Fruit fly (Drosophila melanogaster) whole organism, embryonic: ENCODE data around the gene RpL7.

Source experiments
- CG11247 ChIP-seq: fragments of 200-800 bp; sonication (Bioruptor generic); IDR thresholded peaks from 2 replicates; pipeline ENCODE4 v1.3.6; 2022; ENCODE audit warnings: missing biosample characterization, missing genetic modification characterization
- CG11504 ChIP-seq: fragments of 200-800 bp; sonication (Bioruptor generic); optimal IDR thresholded peaks from 3 replicates; lab custom pipeline; 2019; ENCODE audit warnings: missing biosample characterization, mild to moderate bottlenecking, missing genetic modification characterization, moderate library complexity
- CG12104 ChIP-seq: fragments of 200-800 bp; sonication (Bioruptor generic); optimal IDR thresholded peaks from 3 replicates; lab custom pipeline; 2016; ENCODE audit warnings: missing biosample characterization, missing genetic modification characterization
- CG12299 ChIP-seq: fragments of 200-800 bp; sonication (Bioruptor generic); optimal IDR thresholded peaks from 2 replicates; lab custom pipeline; 2018; ENCODE audit warnings: missing biosample characterization, mild to moderate bottlenecking, missing genetic modification characterization
- CG1233 ChIP-seq: fragments of 200-800 bp; sonication (Bioruptor generic); optimal IDR thresholded peaks from 4 replicates; lab custom pipeline; 2018; ENCODE audit warnings: missing biosample characterization, mild to moderate bottlenecking, missing genetic modification characterization
- CG12769 ChIP-seq: fragments of 200-800 bp; sonication (Bioruptor generic); optimal IDR thresholded peaks from 2 replicates; lab custom pipeline; 2019; ENCODE audit warnings: missing biosample characterization, mild to moderate bottlenecking, missing genetic modification characterization, moderate library complexity
- CG13894 ChIP-seq: fragments of 200-800 bp; sonication (Bioruptor generic); optimal IDR thresholded peaks from 3 replicates; lab custom pipeline; 2018; ENCODE audit warnings: missing biosample characterization, mild to moderate bottlenecking, missing genetic modification characterization, moderate library complexity
- CG17328 ChIP-seq: fragments of 200-800 bp; sonication (Bioruptor generic); IDR thresholded peaks from 2 replicates; pipeline ENCODE4 v1.3.6; 2022; ENCODE audit warnings: missing biosample characterization, missing genetic modification characterization
- CG17829 ChIP-seq: fragments of 200-800 bp; optimal IDR thresholded peaks from 2 replicates; lab custom pipeline; 2019; ENCODE audit warnings: missing biosample characterization, mild to moderate bottlenecking, missing genetic modification characterization, moderate library complexity
- CG2202 ChIP-seq: fragments of 200-800 bp; sonication (Bioruptor generic); optimal IDR thresholded peaks from 2 replicates; lab custom pipeline; 2018; ENCODE audit warnings: missing biosample characterization, mild to moderate bottlenecking, missing genetic modification characterization
- CG3995 ChIP-seq: fragments of 200-800 bp; sonication (Bioruptor generic); optimal IDR thresholded peaks from 3 replicates; lab custom pipeline; 2016; ENCODE audit warnings: missing biosample characterization, missing genetic modification characterization
- CG42726 ChIP-seq: fragments of 200-800 bp; sonication (Bioruptor generic); IDR thresholded peaks from 2 replicates; pipeline ENCODE4 v1.3.6; 2022; ENCODE audit warnings: missing biosample characterization, missing genetic modification characterization; ENCODE audit not compliant: partially characterized antibody
- CG4282 ChIP-seq: fragments of 200-800 bp; sonication (Bioruptor generic); optimal IDR thresholded peaks from 2 replicates; lab custom pipeline; 2016; ENCODE audit warnings: missing biosample characterization, missing genetic modification characterization
- CG6765 ChIP-seq: fragments of 200-800 bp; sonication (Bioruptor generic); optimal IDR thresholded peaks from 3 replicates; lab custom pipeline; 2017; ENCODE audit warnings: missing biosample characterization, mild to moderate bottlenecking, missing genetic modification characterization
- CG7271 ChIP-seq: fragments of 200-800 bp; sonication (Bioruptor generic); optimal IDR thresholded peaks from 2 replicates; lab custom pipeline; 2018; ENCODE audit warnings: missing biosample characterization, mild to moderate bottlenecking, missing genetic modification characterization, moderate library complexity
- CG7963 ChIP-seq: fragments of 200-800 bp; sonication (Bioruptor generic); IDR thresholded peaks from 3 replicates; pipeline ENCODE4 v1.3.6; 2022; ENCODE audit warnings: missing biosample characterization, missing genetic modification characterization; ENCODE audit not compliant: partially characterized antibody
- CG7987 ChIP-seq: fragments of 200-800 bp; sonication (Bioruptor generic); optimal IDR thresholded peaks from 2 replicates; lab custom pipeline; 2018; ENCODE audit warnings: missing biosample characterization, mild to moderate bottlenecking, missing genetic modification characterization, moderate library complexity
- CG8290 ChIP-seq, 3 experiments: fragments of 200-800 bp; sonication (Bioruptor generic); optimal IDR thresholded peaks; 2 replicates each; lab custom pipeline; 2016 to 2019; ENCODE audit warnings: missing biosample characterization in 3 of 3, missing genetic modification characterization in 3 of 3, mild to moderate bottlenecking in 2 of 3, moderate library complexity in 1 of 3
- Dp ChIP-seq: fragments of 200-800 bp; sonication (Bioruptor generic); optimal IDR thresholded peaks from 2 replicates; lab custom pipeline; 2018; ENCODE audit warnings: missing biosample characterization, mild to moderate bottlenecking, missing genetic modification characterization, moderate library complexity
- Dref ChIP-seq: fragments of 200-800 bp; sonication (Bioruptor generic); IDR thresholded peaks from 2 replicates; pipeline ENCODE4 v1.3.6; 2022; ENCODE audit warnings: missing biosample characterization, missing genetic modification characterization
- Drgx ChIP-seq: fragments of 200-800 bp; sonication (Bioruptor generic); IDR thresholded peaks from 2 replicates; pipeline ENCODE4 v1.3.6; 2022; ENCODE audit warnings: missing biosample characterization, missing genetic modification characterization
- HLHmδ ChIP-seq: fragments of 200-800 bp; sonication (Bioruptor generic); optimal IDR thresholded peaks from 2 replicates; lab custom pipeline; 2018; ENCODE audit warnings: missing biosample characterization, mild to moderate bottlenecking, missing genetic modification characterization, moderate library complexity
- HmgD ChIP-seq: fragments of 200-800 bp; sonication (Bioruptor generic); optimal IDR thresholded peaks from 3 replicates; lab custom pipeline; 2016; ENCODE audit warnings: missing biosample characterization, missing genetic modification characterization
- Hr78 ChIP-seq, 2 experiments: fragments of 200-800 bp in 1 of 2; fragments of >200 bp in 1 of 2; sonication (Bioruptor generic) in 1 of 2; optimal IDR thresholded peaks; 2 replicates each; lab custom pipeline; 2017 to 2019; ENCODE audit warnings: missing biosample characterization in 2 of 2, missing genetic modification characterization in 2 of 2, mild to moderate bottlenecking in 1 of 2, moderate library complexity in 1 of 2
- Mes4 ChIP-seq: fragments of 200-800 bp; sonication (Bioruptor generic); optimal IDR thresholded peaks from 2 replicates; lab custom pipeline; 2016; ENCODE audit warnings: missing biosample characterization, missing genetic modification characterization
- NFAT ChIP-seq: fragments of 200-800 bp; sonication (Bioruptor generic); IDR thresholded peaks from 2 replicates; pipeline ENCODE4 v1.3.6; 2022; ENCODE audit warnings: missing biosample characterization, missing genetic modification characterization
- NK7.1 ChIP-seq: fragments of 200-800 bp; sonication (Bioruptor generic); optimal IDR thresholded peaks from 3 replicates; lab custom pipeline; 2016; ENCODE audit warnings: missing biosample characterization, missing genetic modification characterization
- Rx ChIP-seq: fragments of 200-800 bp; sonication (Bioruptor generic); IDR thresholded peaks from 2 replicates; pipeline ENCODE4 v1.3.6; 2022; ENCODE audit warnings: missing biosample characterization, missing genetic modification characterization
- Side ChIP-seq: fragments of 200-800 bp; sonication (Bioruptor generic); optimal IDR thresholded peaks from 2 replicates; lab custom pipeline; 2016; ENCODE audit warnings: missing biosample characterization, missing genetic modification characterization
- Six4 ChIP-seq: fragments of 200-800 bp; sonication (Bioruptor generic); optimal IDR thresholded peaks from 2 replicates; lab custom pipeline; 2016; ENCODE audit warnings: missing biosample characterization, missing genetic modification characterization
- Taf1 ChIP-seq: fragments of 200-800 bp; sonication (Bioruptor generic); IDR thresholded peaks from 2 replicates; pipeline ENCODE4 v1.3.6; 2022; ENCODE audit warnings: missing biosample characterization, missing genetic modification characterization
- ap ChIP-seq: fragments of 200-800 bp; sonication (Bioruptor generic); IDR thresholded peaks from 2 replicates; pipeline ENCODE4 v1.3.6; 2022; ENCODE audit warnings: missing biosample characterization, missing genetic modification characterization
- bbx ChIP-seq: fragments of 200-800 bp; sonication (Bioruptor generic); IDR thresholded peaks from 2 replicates; pipeline ENCODE4 v1.3.6; 2022; ENCODE audit warnings: missing biosample characterization, missing genetic modification characterization; ENCODE audit not compliant: partially characterized antibody
- cas ChIP-seq: fragments of 200-800 bp; sonication (Bioruptor generic); IDR thresholded peaks from 2 replicates; pipeline ENCODE4 v1.3.6; 2022; ENCODE audit warnings: missing biosample characterization, missing genetic modification characterization
- chn ChIP-seq: fragments of 200-800 bp; sonication (Bioruptor generic); optimal IDR thresholded peaks from 2 replicates; lab custom pipeline; 2016; ENCODE audit warnings: missing biosample characterization, missing genetic modification characterization
- dati ChIP-seq: fragments of 200-800 bp; sonication (Bioruptor generic); IDR thresholded peaks from 2 replicates; pipeline ENCODE4 v1.3.6; 2022; ENCODE audit warnings: missing biosample characterization, missing genetic modification characterization
- dpn ChIP-seq, 2 experiments: fragments of 200-800 bp; sonication (Bioruptor generic); optimal IDR thresholded peaks; 3 replicates each; lab custom pipeline; 2016; ENCODE audit warnings: missing biosample characterization in 2 of 2, missing genetic modification characterization in 2 of 2
- grau ChIP-seq: fragments of 200-800 bp; optimal IDR thresholded peaks from 3 replicates; lab custom pipeline; 2019; ENCODE audit warnings: missing biosample characterization, mild to moderate bottlenecking, missing genetic modification characterization, moderate library complexity
- hth ChIP-seq: fragments of >200 bp; optimal IDR thresholded peaks from 2 replicates; lab custom pipeline; 2017; ENCODE audit warnings: inconsistent platforms
- kah ChIP-seq: fragments of 200-800 bp; sonication (Bioruptor generic); optimal IDR thresholded peaks from 2 replicates; lab custom pipeline; 2018; ENCODE audit warnings: missing biosample characterization, mild to moderate bottlenecking, missing genetic modification characterization
- ken ChIP-seq: fragments of 200-800 bp; sonication (Bioruptor generic); IDR thresholded peaks from 3 replicates; pipeline ENCODE4 v1.3.6; 2022; ENCODE audit warnings: missing biosample characterization, missing genetic modification characterization
- lov ChIP-seq, 2 experiments: fragments of 200-800 bp in 1 of 2; fragments of >200 bp in 1 of 2; sonication (Bioruptor generic) in 1 of 2; IDR thresholded peaks in 1 of 2; optimal IDR thresholded peaks in 1 of 2; 2 replicates in 1 of 2; 3 replicates in 1 of 2; pipeline versions ENCODE4 v1.3.6 to Lab custom; 2017 to 2022; ENCODE audit warnings: missing biosample characterization in 1 of 2, missing genetic modification characterization in 1 of 2
- odd ChIP-seq: fragments of 200-800 bp; sonication (Bioruptor generic); optimal IDR thresholded peaks from 2 replicates; lab custom pipeline; 2017; ENCODE audit warnings: missing biosample characterization, mild to moderate bottlenecking, missing genetic modification characterization
- phol ChIP-seq: fragments of 200-800 bp; sonication (Bioruptor generic); optimal IDR thresholded peaks from 3 replicates; lab custom pipeline; 2018; ENCODE audit warnings: missing biosample characterization, mild to moderate bottlenecking, missing genetic modification characterization, moderate library complexity
- sens ChIP-seq: fragments of 200-800 bp; sonication (Bioruptor generic); peaks from one replicate; lab custom pipeline; 2016; ENCODE audit warnings: missing biosample characterization, missing genetic modification characterization
- sens-2 ChIP-seq: fragments of 200-800 bp; sonication (Bioruptor generic); IDR thresholded peaks from 2 replicates; pipeline ENCODE4 v1.3.6; 2022; ENCODE audit warnings: missing biosample characterization, missing genetic modification characterization
- sr ChIP-seq: fragments of 200-800 bp; sonication (Bioruptor generic); IDR thresholded peaks from 3 replicates; pipeline ENCODE4 v1.3.6; 2022; ENCODE audit warnings: missing biosample characterization, missing genetic modification characterization
- ttk ChIP-seq: fragments of 200-800 bp; sonication (Bioruptor generic); IDR thresholded peaks from 2 replicates; pipeline ENCODE4 v2.1.2; 2022; ENCODE audit warnings: missing biosample characterization, missing genetic modification characterization
- unpg ChIP-seq: fragments of 200-800 bp; sonication (Bioruptor generic); optimal IDR thresholded peaks from 3 replicates; lab custom pipeline; 2018; ENCODE audit warnings: missing biosample characterization, mild to moderate bottlenecking, missing genetic modification characterization, moderate library complexity
- zfh1 ChIP-seq: fragments of 200-800 bp; sonication (Bioruptor generic); IDR thresholded peaks from 3 replicates; pipeline ENCODE4 v1.3.6; 2022; ENCODE audit warnings: missing biosample characterization, missing genetic modification characterization

The RpL7 gene

DNA sequence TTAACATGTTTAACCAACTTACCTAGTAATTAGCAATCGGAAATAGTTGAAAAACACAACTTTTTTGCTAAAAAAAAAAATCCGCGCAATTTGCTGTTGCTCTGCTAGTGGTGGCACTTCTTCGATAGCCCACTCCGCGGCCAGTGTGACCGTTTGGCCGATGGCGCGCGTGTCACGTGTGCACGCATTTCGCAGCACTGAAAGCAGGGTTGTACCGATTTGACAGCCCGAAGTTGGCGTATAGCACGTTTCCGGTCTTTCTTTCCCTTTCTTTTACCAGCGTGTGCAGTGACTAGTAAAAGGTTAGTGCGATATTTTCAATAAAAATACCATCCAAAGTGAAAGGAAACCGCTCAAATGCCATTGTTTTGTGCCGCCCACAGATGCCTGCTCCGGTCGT, at the start of gene RpL7, which contains the start of gene Ripalpha (continued):
- peak; percentile 99 for TF ChIP-seq HmgD (GFP tag; lab: Kevin White, UChicago)
- peak; percentile 88 for TF ChIP-seq grau
- peak; percentile 98 for TF ChIP-seq Side (GFP tag; lab: Kevin White, UChicago)
- peak; percentile 97 for TF ChIP-seq chn (GFP tag; lab: Kevin White, UChicago)
- peak; percentile 100 for TF ChIP-seq CG6765
- peak; percentile 96 for TF ChIP-seq ttk (GFP tag; lab: Robert Waterston, UW)
- peak; percentile 98 for TF ChIP-seq CG7271 (tag; lab: Kevin White, UChicago)
- no peak for TF ChIP-seq Hr78 (GFP tag; optimal IDR thresholded peaks at IDR 0.05; lab: Kevin White, UChicago)
- TF ChIP-seq Dp (GFP tag; lab: Kevin White, UChicago): peak; percentile 78
- TF ChIP-seq CG12299 (tag; lab: Kevin White, UChicago): peak; percentile 94
- TF ChIP-seq Dref (GFP tag; lab: Robert Waterston, UW): peak; percentile 98
- peak; percentile 87 for TF ChIP-seq CG3995 (GFP tag; lab: Kevin White, UChicago)
- TF ChIP-seq CG42726 (GFP tag; lab: Robert Waterston, UW): peak; percentile 99
- peak; percentile 98 for TF ChIP-seq CG17328 (GFP tag; lab: Robert Waterston, UW)
- TF ChIP-seq NK7.1 (GFP tag; lab: Kevin White, UChicago): peak; percentile 95
- peak; percentile 97 for TF ChIP-seq CG13894 (tag; lab: Kevin White, UChicago)
- TF ChIP-seq dati (GFP tag; lab: Robert Waterston, UW): peak; percentile 96
- TF ChIP-seq Rx: peak; percentile 98
- no peak for TF ChIP-seq lov (optimal IDR thresholded peaks at IDR 0.05; lab: Kevin White, UChicago)
- TF ChIP-seq lov (GFP tag; IDR thresholded peaks at IDR 0.05; lab: Robert Waterston, UW): peak; percentile 99
- peak; percentile 100 for TF ChIP-seq CG7987 (GFP tag; lab: Kevin White, UChicago)
- no peak for TF ChIP-seq hth (lab: Kevin White, UChicago)
- peak; percentile 98 for TF ChIP-seq odd (GFP tag; lab: Kevin White, UChicago)
- TF ChIP-seq Six4 (GFP tag; lab: Kevin White, UChicago): peak; percentile 89
- TF ChIP-seq kah (GFP tag; lab: Kevin White, UChicago): peak; percentile 91
- TF ChIP-seq CG8290 (GFP tag; optimal IDR thresholded peaks at IDR 0.05; lab: Kevin White, UChicago): peak; percentile 96
- peak; percentile 95 to 99 for TF ChIP-seq CG8290 (tag; optimal IDR thresholded peaks at IDR 0.05; lab: Kevin White, UChicago)
- TF ChIP-seq ken: peak; percentile 98
- TF ChIP-seq CG2202 (tag; lab: Kevin White, UChicago): peak; percentile 95
- peak; percentile 98 for TF ChIP-seq CG11247 (GFP tag; lab: Robert Waterston, UW)
- TF ChIP-seq ap (GFP tag; lab: Robert Waterston, UW): peak; percentile 94
- TF ChIP-seq CG12104: peak; percentile 98
- peak; percentile 97 for TF ChIP-seq CG4282 (GFP tag; lab: Kevin White, UChicago)
- TF ChIP-seq CG1233 (GFP tag; lab: Kevin White, UChicago): peak; percentile 98
- TF ChIP-seq HLHmδ (GFP tag; lab: Kevin White, UChicago): peak; percentile 100
- TF ChIP-seq CG17829 (tag; lab: Kevin White, UChicago): peak; percentile 90
- TF ChIP-seq Drgx (GFP tag; lab: Robert Waterston, UW): peak; percentile 84
- peak; percentile 80; the same call in 1 of the 2 replicates for TF ChIP-seq Taf1
- peak; percentile 88 for TF ChIP-seq CG7963 (GFP tag; lab: Robert Waterston, UW)
- TF ChIP-seq sens-2 (GFP tag; lab: Robert Waterston, UW): peak; percentile 96
- TF ChIP-seq bbx: peak; percentile 94
- TF ChIP-seq sr (GFP tag; lab: Robert Waterston, UW): peak; percentile 98
- peak; percentile 95 to 98 for TF ChIP-seq dpn (GFP tag; optimal IDR thresholded peaks at IDR 0.05; lab: Kevin White, UChicago)
- peak; percentile 93 for TF ChIP-seq cas (GFP tag; lab: Robert Waterston, UW)
- peak; percentile 97 for TF ChIP-seq phol (tag; lab: Kevin White, UChicago)
- TF ChIP-seq sens (GFP tag; lab: Kevin White, UChicago): peak; percentile 100
- TF ChIP-seq Mes4 (GFP tag; lab: Kevin White, UChicago): peak; percentile 100
- peak; percentile 95 for TF ChIP-seq unpg (GFP tag; lab: Kevin White, UChicago)
- TF ChIP-seq zfh1: peak; percentile 99
- no peak for TF ChIP-seq CG11504 (tag; lab: Kevin White, UChicago)
- peak; percentile 99 for TF ChIP-seq NFAT (GFP tag; lab: Robert Waterston, UW)
- peak; percentile 98 for TF ChIP-seq CG12769 (tag; lab: Kevin White, UChicago)
